Worm (Caenorhabditis elegans): Measurements from ENCODE around the gene str-108.

- no peak for TF ChIP-seq him-1 (tag; optimal IDR thresholded peaks at IDR 0.05)
- no peak for TF ChIP-seq dao-5 (tag; optimal IDR thresholded peaks at IDR 0.05)
Measured at ce11 chrV:16195379-16195778, 29.3 kb downstream of the str-108 start, which contains the start of gene rabr-3.
